Fruit fly (Drosophila melanogaster) whole organism, wandering third instar larva: ENCODE measurements around the gene CG31457.

Source experiments
- GATAd ChIP-seq: sonication (Bioruptor generic); optimal IDR thresholded peaks from 2 replicates; lab custom pipeline; 2016; ENCODE audit warnings: missing biosample characterization, missing genetic modification characterization
- dsf ChIP-seq: sonication (Bioruptor generic); optimal IDR thresholded peaks from 2 replicates; lab custom pipeline; 2016; ENCODE audit warnings: missing biosample characterization, missing genetic modification characterization, borderline replicate concordance
- sv ChIP-seq: fragments of 200-800 bp; sonication (Bioruptor generic); optimal IDR thresholded peaks from 3 replicates; lab custom pipeline; 2016; ENCODE audit warnings: missing biosample characterization, missing genetic modification characterization
- usp ChIP-seq: fragments of >200 bp; optimal IDR thresholded peaks from 2 replicates; lab custom pipeline; 2017; ENCODE audit warnings: missing biosample characterization, missing genetic modification characterization

- TF ChIP-seq sv (no peak), usp (GFP tag; lab: Kevin White, UChicago) (no peak), GATAd (no peak), dsf (GFP tag; lab: Kevin White, UChicago) (no peak)
These were observed 7.9 kb downstream of the CG31457 start for dm6 chr3R:23119873-23120272.
